Worm (Caenorhabditis elegans) whole organism, L4 larva: ENCODE measurements around the gene gly-9.

Source experiments
- hlh-30 ChIP-seq: sonication (generic microtip); optimal IDR thresholded peaks from 2 replicates; lab custom pipeline; 2017; ENCODE audit warnings: antibody characterized with exemption, mild to moderate bottlenecking, missing genetic modification characterization, missing compliant biosample characterization; ENCODE audit not compliant: insufficient read depth
- pha-4 ChIP-seq, 2 experiments: fragments of 150-350 bp in 1 of 2; fragments of 200-800 bp in 1 of 2; sonication (Bioruptor generic) in 1 of 2; IDR thresholded peaks in 1 of 2; optimal IDR thresholded peaks in 1 of 2; 2 replicates each; pipeline versions ENCODE4 v1.3.6 to Lab custom; 2014 to 2022; ENCODE audit warnings: missing genetic modification characterization in 2 of 2, missing genetic modification reagents in 2 of 2, missing biosample characterization in 1 of 2, missing compliant biosample characterization in 1 of 2

ce11 chrIII:11274590-11275116 lies 15.7 kb downstream of the gly-9 start, which contains the start of gene Y47D3A.20:
- TF ChIP-seq hlh-30 (tag; lab: Kevin White, UChicago) = no peak
- no peak for TF ChIP-seq pha-4 (GFP tag; IDR thresholded peaks at IDR 0.05; lab: Robert Waterston, UW)
- TF ChIP-seq pha-4 (tag; optimal IDR thresholded peaks at IDR 0.05; lab: Kevin White, UChicago) = no peak
